Worm (Caenorhabditis elegans) whole organism, young adult: ENCODE results near the gene tba-7.

ENCODE experiments used
- B0019.2 ChIP-seq: fragments of 200-800 bp; sonication (Bioruptor generic); conservative IDR thresholded peaks from 2 replicates; pipeline ENCODE4 v1.3.6; 2022; ENCODE audit warnings: missing genetic modification reagents, missing genetic modification characterization, missing compliant biosample characterization
- C06A6.2 ChIP-seq: fragments of 200-800 bp; sonication (Bioruptor generic); conservative IDR thresholded peaks from 2 replicates; pipeline ENCODE4 v1.3.6; 2022; ENCODE audit warnings: missing genetic modification characterization, missing compliant biosample characterization
- C17E4.6 ChIP-seq: fragments of 200-800 bp; sonication (Bioruptor generic); IDR thresholded peaks from 2 replicates; pipeline ENCODE4 v1.3.6; 2022; ENCODE audit warnings: missing genetic modification reagents, missing genetic modification characterization, missing compliant biosample characterization
- F10E7.11 ChIP-seq: sonication (generic microtip); optimal IDR thresholded peaks from 2 replicates; lab custom pipeline; 2017; ENCODE audit warnings: mild to moderate bottlenecking, missing genetic modification characterization, moderate library complexity, missing compliant biosample characterization
- F23B12.7 ChIP-seq: sonication (generic microtip); optimal IDR thresholded peaks from 2 replicates; lab custom pipeline; 2017; ENCODE audit warnings: missing genetic modification characterization, mild to moderate bottlenecking, missing compliant biosample characterization, antibody characterized with exemption, moderate library complexity; ENCODE audit not compliant: insufficient read depth
- F33H1.4 ChIP-seq: fragments of 200-800 bp; sonication (Bioruptor generic); IDR thresholded peaks from 2 replicates; pipeline ENCODE4 v1.3.6; 2022; ENCODE audit warnings: missing genetic modification reagents, missing genetic modification characterization, missing compliant biosample characterization
- F37B4.10 ChIP-seq: fragments of 200-800 bp; sonication (Bioruptor generic); IDR thresholded peaks from 2 replicates; pipeline ENCODE4 v1.3.6; 2022; ENCODE audit warnings: missing genetic modification characterization, missing compliant biosample characterization
- F52B5.7 ChIP-seq: sonication (generic microtip); optimal IDR thresholded peaks from 2 replicates; lab custom pipeline; 2016; ENCODE audit warnings: mild to moderate bottlenecking, missing genetic modification characterization, missing compliant biosample characterization
- F57A8.1 ChIP-seq: fragments of 200-800 bp; sonication (Bioruptor generic); optimal IDR thresholded peaks from 2 replicates; lab custom pipeline; 2018; ENCODE audit warnings: mild to moderate bottlenecking, missing genetic modification characterization, moderate library complexity, missing compliant biosample characterization
- T07F8.4 ChIP-seq: sonication (generic microtip); optimal IDR thresholded peaks from 2 replicates; lab custom pipeline; 2016; ENCODE audit warnings: mild to moderate bottlenecking, missing genetic modification characterization, moderate library complexity, missing compliant biosample characterization
- akir-1 ChIP-seq: fragments of 200-800 bp; sonication (Bioruptor generic); optimal IDR thresholded peaks from 2 replicates; lab custom pipeline; 2018; ENCODE audit warnings: mild to moderate bottlenecking, missing genetic modification characterization, moderate library complexity, missing compliant biosample characterization
- aptf-3 ChIP-seq: fragments of 200-800 bp; sonication (Bioruptor generic); IDR thresholded peaks from 2 replicates; pipeline ENCODE4 v1.3.6; 2022; ENCODE audit warnings: missing genetic modification characterization, missing compliant biosample characterization
- cebp-1 ChIP-seq, 2 experiments: fragments of 200-800 bp in 1 of 2; sonication (Bioruptor generic) in 1 of 2; sonication (generic microtip) in 1 of 2; IDR thresholded peaks in 1 of 2; optimal IDR thresholded peaks in 1 of 2; 2 replicates each; pipeline versions ENCODE4 v1.3.6 to Lab custom; 2017 to 2022; ENCODE audit warnings: missing compliant biosample characterization in 2 of 2, missing genetic modification characterization in 2 of 2, mild to moderate bottlenecking in 1 of 2, missing genetic modification reagents in 1 of 2, moderate library complexity in 1 of 2
- ceh-40 ChIP-seq: fragments of 200-800 bp; sonication (Bioruptor generic); IDR thresholded peaks from 2 replicates; pipeline ENCODE4 v1.3.6; 2022; ENCODE audit warnings: missing genetic modification characterization, missing compliant biosample characterization
- chd-7 ChIP-seq: sonication (generic microtip); optimal IDR thresholded peaks from 2 replicates; lab custom pipeline; 2016; ENCODE audit warnings: mild to moderate bottlenecking, missing genetic modification characterization, moderate library complexity, missing compliant biosample characterization
- dox-1 ChIP-seq: fragments of 200-800 bp; sonication (Bioruptor generic); IDR thresholded peaks from 2 replicates; pipeline ENCODE4 v1.3.6; 2022; ENCODE audit warnings: missing genetic modification reagents, missing genetic modification characterization, missing compliant biosample characterization
- dpl-1 ChIP-seq: fragments of 150-350 bp; optimal IDR thresholded peaks from 2 replicates; lab custom pipeline; 2014; ENCODE audit warnings: missing biosample characterization, missing genetic modification reagents, missing genetic modification characterization
- egl-44 ChIP-seq: fragments of 200-800 bp; sonication (Bioruptor generic); IDR thresholded peaks from 2 replicates; pipeline ENCODE4 v1.3.6; 2022; ENCODE audit warnings: missing genetic modification reagents, missing genetic modification characterization, missing compliant biosample characterization
- egrh-3 ChIP-seq: fragments of 200-800 bp; sonication (Bioruptor generic); IDR thresholded peaks from 2 replicates; pipeline ENCODE4 v1.3.6; 2022; ENCODE audit warnings: missing genetic modification reagents, missing genetic modification characterization, missing compliant biosample characterization
- ekl-4 ChIP-seq: fragments of 200-800 bp; sonication (Bioruptor generic); IDR thresholded peaks from 2 replicates; pipeline ENCODE4 v1.3.6; 2022; ENCODE audit warnings: missing genetic modification reagents, missing genetic modification characterization, missing compliant biosample characterization
- fkh-3 ChIP-seq: sonication (generic microtip); optimal IDR thresholded peaks from 2 replicates; lab custom pipeline; 2016; ENCODE audit warnings: mild to moderate bottlenecking, missing genetic modification characterization, missing compliant biosample characterization
- gei-17 ChIP-seq: fragments of 200-800 bp; sonication (Bioruptor generic); optimal IDR thresholded peaks from 2 replicates; lab custom pipeline; 2018; ENCODE audit warnings: mild to moderate bottlenecking, missing genetic modification characterization, missing compliant biosample characterization
- hmg-20 ChIP-seq: fragments of 200-800 bp; sonication (Bioruptor generic); IDR thresholded peaks from 2 replicates; pipeline ENCODE4 v1.3.6; 2022; ENCODE audit warnings: missing genetic modification reagents, missing genetic modification characterization, missing compliant biosample characterization
- hrde-1 ChIP-seq: sonication (generic microtip); optimal IDR thresholded peaks from 2 replicates; lab custom pipeline; 2016; ENCODE audit warnings: missing genetic modification characterization, mild to moderate bottlenecking, missing compliant biosample characterization, moderate library complexity, missing genotype, missing genetic modification reagents, borderline replicate concordance
- let-526 ChIP-seq: fragments of 200-800 bp; sonication (Bioruptor generic); IDR thresholded peaks from 2 replicates; pipeline ENCODE4 v1.3.6; 2022; ENCODE audit warnings: missing genetic modification reagents, missing genetic modification characterization, missing compliant biosample characterization
- lin-26 ChIP-seq: fragments of 200-800 bp; sonication (Bioruptor generic); IDR thresholded peaks from 2 replicates; pipeline ENCODE4 v1.3.6; 2022; ENCODE audit warnings: missing genetic modification reagents, missing genetic modification characterization, missing compliant biosample characterization
- lsl-1 ChIP-seq: fragments of 200-800 bp; sonication (Bioruptor generic); optimal IDR thresholded peaks from 2 replicates; lab custom pipeline; 2018; ENCODE audit warnings: mild to moderate bottlenecking, missing genetic modification characterization, moderate library complexity, missing compliant biosample characterization
- madf-6 ChIP-seq: fragments of 200-800 bp; sonication (Bioruptor generic); IDR thresholded peaks from 2 replicates; pipeline ENCODE4 v1.3.6; 2022; ENCODE audit warnings: missing genetic modification reagents, missing genetic modification characterization, missing compliant biosample characterization
- madf-8 ChIP-seq: fragments of 200-800 bp; sonication (Bioruptor generic); conservative IDR thresholded peaks from 2 replicates; pipeline ENCODE4 v1.3.6; 2022; ENCODE audit warnings: missing genetic modification reagents, missing genetic modification characterization, missing compliant biosample characterization
- mel-28 ChIP-seq: sonication (generic microtip); optimal IDR thresholded peaks from 2 replicates; lab custom pipeline; 2016; ENCODE audit warnings: borderline replicate concordance, mild to moderate bottlenecking, missing genetic modification characterization, missing compliant biosample characterization
- nfya-1 ChIP-seq: sonication (generic microtip); optimal IDR thresholded peaks from 2 replicates; lab custom pipeline; 2017; ENCODE audit warnings: antibody characterized with exemption, missing compliant biosample characterization, missing genetic modification characterization, borderline replicate concordance; ENCODE audit not compliant: insufficient read depth
- nfya-2 ChIP-seq: fragments of 200-800 bp; sonication (Bioruptor generic); IDR thresholded peaks from 2 replicates; pipeline ENCODE4 v1.3.6; 2022; ENCODE audit warnings: missing genetic modification reagents, missing genetic modification characterization, missing compliant biosample characterization
- nhr-120 ChIP-seq: fragments of 200-800 bp; sonication (Bioruptor generic); IDR thresholded peaks from 2 replicates; pipeline ENCODE4 v1.3.6; 2022; ENCODE audit warnings: missing genetic modification characterization, missing compliant biosample characterization
- nhr-27 ChIP-seq: fragments of 200-800 bp; sonication (Bioruptor generic); optimal IDR thresholded peaks from 2 replicates; lab custom pipeline; 2018; ENCODE audit warnings: mild to moderate bottlenecking, missing genetic modification characterization, moderate library complexity, missing compliant biosample characterization
- nhr-80 ChIP-seq: sonication (generic microtip); optimal IDR thresholded peaks from 2 replicates; lab custom pipeline; 2016; ENCODE audit warnings: missing genetic modification characterization, missing compliant biosample characterization
- rec-8 ChIP-seq, 2 experiments: sonication (generic microtip); optimal IDR thresholded peaks; 2 replicates each; lab custom pipeline; 2016; ENCODE audit warnings: mild to moderate bottlenecking in 2 of 2, missing genetic modification characterization in 2 of 2, missing genetic modification reagents in 2 of 2, missing genotype in 2 of 2, missing biosample characterization in 1 of 2, missing compliant biosample characterization in 1 of 2, moderate library complexity in 1 of 2
- rpc-1 ChIP-seq, 2 experiments: fragments of 150-350 bp in 1 of 2; sonication (generic microtip) in 1 of 2; optimal IDR thresholded peaks; 2 replicates each; lab custom pipeline; 2014 to 2018; ENCODE audit warnings: missing biosample characterization in 1 of 2, missing genetic modification characterization in 1 of 2, missing genetic modification reagents in 1 of 2, missing genotype in 1 of 2
- sea-2 ChIP-seq: fragments of 200-800 bp; sonication (Bioruptor generic); IDR thresholded peaks from 2 replicates; pipeline ENCODE4 v1.3.6; 2022; ENCODE audit warnings: missing genetic modification characterization, missing compliant biosample characterization
- tbp1 ChIP-seq: fragments of 200-800 bp; sonication (Bioruptor generic); optimal IDR thresholded peaks from 2 replicates; lab custom pipeline; 2018; ENCODE audit warnings: mild to moderate bottlenecking, missing genetic modification characterization, missing compliant biosample characterization
- unc-130 ChIP-seq: sonication (generic microtip); optimal IDR thresholded peaks from 2 replicates; lab custom pipeline; 2016; ENCODE audit warnings: missing genetic modification reagents, missing genetic modification characterization, missing compliant biosample characterization
- unc-62 ChIP-seq: fragments of 150-350 bp; optimal IDR thresholded peaks from 2 replicates; lab custom pipeline; 2014; ENCODE audit warnings: missing biosample characterization, missing genetic modification reagents, missing genetic modification characterization
- ztf-22 ChIP-seq: fragments of 200-800 bp; sonication (Bioruptor generic); optimal IDR thresholded peaks from 2 replicates; lab custom pipeline; 2018; ENCODE audit warnings: mild to moderate bottlenecking, missing genetic modification characterization, moderate library complexity, missing compliant biosample characterization
- ztf-3 ChIP-seq: fragments of 200-800 bp; sonication (Bioruptor generic); optimal IDR thresholded peaks from 2 replicates; lab custom pipeline; 2018; ENCODE audit warnings: mild to moderate bottlenecking, missing genetic modification characterization, missing compliant biosample characterization
- ztf-6 ChIP-seq: fragments of 200-800 bp; sonication (Bioruptor generic); IDR thresholded peaks from 2 replicates; pipeline ENCODE4 v1.3.6; 2022; ENCODE audit warnings: missing genetic modification reagents, missing genetic modification characterization, missing compliant biosample characterization

Gene tba-7

ce11 chrIII:11344125-11344524, 27.5 kb downstream of the tba-7 start (continued):
- TF ChIP-seq ztf-22 (GFP tag; lab: Kevin White, UChicago) (no peak), mel-28 (no peak), let-526 (GFP tag; lab: Robert Waterston, UW) (no peak), T07F8.4 (tag; lab: Kevin White, UChicago) (no peak), B0019.2 (GFP tag; lab: Robert Waterston, UW) (no peak), lin-26 (GFP tag; lab: Robert Waterston, UW) (no peak), nfya-1 (no peak), unc-130 (no peak), F52B5.7 (tag; lab: Kevin White, UChicago) (no peak), F10E7.11 (tag; lab: Kevin White, UChicago) (no peak), madf-8 (GFP tag; lab: Robert Waterston, UW) (peak; percentile 87), akir-1 (GFP tag; lab: Kevin White, UChicago) (no peak), tbp1 (GFP tag; lab: Kevin White, UChicago) (peak; percentile 31), chd-7 (tag; lab: Kevin White, UChicago) (no peak), ztf-3 (GFP tag; lab: Kevin White, UChicago) (no peak), dox-1 (GFP tag; lab: Robert Waterston, UW) (peak; percentile 50; the same call in 1 of the 2 replicates), hmg-20 (GFP tag; lab: Robert Waterston, UW) (no peak), F23B12.7 (tag; lab: Kevin White, UChicago) (no peak), gei-17 (GFP tag; lab: Kevin White, UChicago) (no peak), ceh-40 (GFP tag; lab: Robert Waterston, UW) (no peak), sea-2 (GFP tag; lab: Robert Waterston, UW) (no peak), cebp-1 (GFP tag; IDR thresholded peaks at IDR 0.05; lab: Robert Waterston, UW) (no peak), cebp-1 (tag; optimal IDR thresholded peaks at IDR 0.05; lab: Kevin White, UChicago) (no peak), nhr-27 (tag; lab: Kevin White, UChicago) (no peak), F33H1.4 (GFP tag; lab: Robert Waterston, UW) (peak; percentile 95), madf-6 (GFP tag; lab: Robert Waterston, UW) (peak; percentile 93), F57A8.1 (GFP tag; lab: Kevin White, UChicago) (no peak)

- TF ChIP-seq F10E7.11 (tag; lab: Kevin White, UChicago): no peak
- TF ChIP-seq F33H1.4 (GFP tag; lab: Robert Waterston, UW): peak; percentile 36; the same call in 1 of the 2 replicates
- TF ChIP-seq nhr-120 (GFP tag; lab: Robert Waterston, UW): no peak
- no peak for TF ChIP-seq aptf-3 (GFP tag; lab: Robert Waterston, UW)
- no peak for TF ChIP-seq nfya-2 (GFP tag; lab: Robert Waterston, UW)
- 0 out of 2 replicates have a peak, but pooled peaks have one; percentile 32 for TF ChIP-seq ekl-4 (GFP tag; lab: Robert Waterston, UW)
- no peak for TF ChIP-seq C17E4.6 (GFP tag; lab: Robert Waterston, UW)
- no peak for TF ChIP-seq rec-8 (tag; optimal IDR thresholded peaks at IDR 0.05; lab: Kevin White, UChicago)
- peak; percentile 23 for TF ChIP-seq lsl-1 (GFP tag; lab: Kevin White, UChicago)
- no peak for TF ChIP-seq ztf-3 (GFP tag; lab: Kevin White, UChicago)
- TF ChIP-seq madf-6 (GFP tag; lab: Robert Waterston, UW): 0 out of 2 replicates have a peak, but pooled peaks have one; percentile 17
- TF ChIP-seq C06A6.2 (GFP tag; lab: Robert Waterston, UW): no peak
- TF ChIP-seq dpl-1 (GFP tag; lab: Kevin White, UChicago): no peak
- no peak for TF ChIP-seq hrde-1 (tag; lab: Kevin White, UChicago)
- TF ChIP-seq rpc-1 (optimal IDR thresholded peaks at IDR 0.05; lab: Kevin White, UChicago): no peak
- no peak for TF ChIP-seq rpc-1 (tag; optimal IDR thresholded peaks at IDR 0.05; lab: Kevin White, UChicago)
- no peak for TF ChIP-seq egl-44 (GFP tag; lab: Robert Waterston, UW)
- TF ChIP-seq fkh-3 (tag; lab: Kevin White, UChicago): no peak
- no peak for TF ChIP-seq ztf-6
- no peak for TF ChIP-seq egrh-3 (GFP tag; lab: Robert Waterston, UW)
- no peak for TF ChIP-seq nhr-80 (tag; lab: Kevin White, UChicago)
- no peak for TF ChIP-seq F37B4.10 (GFP tag; lab: Robert Waterston, UW)
- no peak for TF ChIP-seq unc-62
These were observed 28.5 kb downstream of the tba-7 start, which contains the start of the genes T28D6.6 and pen-2 for ce11 chrIII:11343041-11343440. T28D6.6 (minus strand) TSS chrIII:11343108. pen-2 (plus strand) TSS chrIII:11343322.
